Worm (Caenorhabditis elegans) whole organism, early embryonic: ENCODE data around the gene F10C1.23.

Source experiments
- B0310.2 ChIP-seq: sonication (generic microtip); optimal IDR thresholded peaks from 2 replicates; lab custom pipeline; 2016; ENCODE audit warnings: mild to moderate bottlenecking, missing genetic modification characterization, missing compliant biosample characterization
- ceh-13 ChIP-seq: fragments of 200-800 bp; sonication (Bioruptor generic); optimal IDR thresholded peaks from 2 replicates; lab custom pipeline; 2018; ENCODE audit warnings: mild to moderate bottlenecking, missing genetic modification characterization, missing compliant biosample characterization
- hmg-4 ChIP-seq: fragments of 200-800 bp; sonication (Bioruptor generic); optimal IDR thresholded peaks from 2 replicates; lab custom pipeline; 2018; ENCODE audit warnings: mild to moderate bottlenecking, missing genetic modification characterization, missing compliant biosample characterization
- scrt-1 ChIP-seq: fragments of 200-800 bp; sonication (Bioruptor generic); IDR thresholded peaks from 2 replicates; pipeline ENCODE4 v1.3.6; 2022; ENCODE audit warnings: missing genetic modification characterization, missing compliant biosample characterization
- tbx-37 ChIP-seq: fragments of 200-800 bp; sonication (Bioruptor generic); conservative IDR thresholded peaks from 2 replicates; pipeline ENCODE4 v1.3.6; 2022; ENCODE audit warnings: missing genetic modification reagents, missing genetic modification characterization, missing compliant biosample characterization

DNA sequence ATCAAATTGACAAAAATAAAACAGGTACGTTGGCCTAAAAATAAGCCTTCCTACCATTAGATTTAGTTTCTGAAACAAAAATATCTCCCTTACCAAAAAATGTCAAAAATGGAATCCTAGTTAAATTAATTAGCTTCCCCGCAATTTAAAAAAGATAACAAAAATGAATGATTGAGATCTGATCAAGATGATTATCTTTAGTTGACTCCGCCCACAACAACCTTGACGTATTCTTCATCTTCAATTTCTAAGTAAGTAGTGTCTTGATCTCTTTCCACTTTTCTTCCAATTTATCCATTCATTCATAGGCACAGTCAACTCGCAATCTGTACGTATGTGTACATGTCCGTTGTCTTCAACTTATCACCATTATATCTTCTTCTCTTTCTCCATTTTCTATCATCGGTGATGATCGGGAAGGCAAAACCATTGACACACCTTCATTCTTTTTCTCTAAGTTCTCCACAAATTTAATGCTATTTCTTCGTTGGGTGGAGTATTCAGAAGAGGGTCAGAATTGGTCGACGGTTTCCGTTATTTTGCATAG, 10.5 kb downstream of the F10C1.23 start:
- TF ChIP-seq tbx-37 (GFP tag; lab: Robert Waterston, UW) (no peak), hmg-4 (GFP tag; lab: Kevin White, UChicago) (no peak), scrt-1 (GFP tag; lab: Robert Waterston, UW) (no peak), B0310.2 (tag; lab: Kevin White, UChicago) (no peak), ceh-13 (GFP tag; lab: Kevin White, UChicago) (no peak)
